Fruit fly (Drosophila melanogaster) whole organism, prepupa: Measurements from ENCODE around the gene Hsp83.

Source experiments
- Blimp-1 ChIP-seq: fragments of 200-800 bp; sonication (Bioruptor generic); optimal IDR thresholded peaks from 3 replicates; lab custom pipeline; 2017; ENCODE audit warnings: missing biosample characterization, missing genetic modification characterization, mild to moderate bottlenecking, moderate library complexity, missing genetic modification reagents
- CG11902 ChIP-seq: fragments of 200-800 bp; sonication (Bioruptor generic); optimal IDR thresholded peaks from 3 replicates; lab custom pipeline; 2016; ENCODE audit warnings: missing biosample characterization, missing genetic modification characterization
- CG6808 ChIP-seq: fragments of 200-800 bp; sonication (Bioruptor generic); optimal IDR thresholded peaks from 3 replicates; lab custom pipeline; 2017; ENCODE audit warnings: missing biosample characterization, missing genetic modification characterization, mild to moderate bottlenecking, moderate library complexity, missing genetic modification reagents
- CG8119 ChIP-seq: fragments of 200-800 bp; sonication (Bioruptor generic); IDR thresholded peaks from 3 replicates; pipeline ENCODE4 v1.3.6; 2022; ENCODE audit warnings: missing biosample characterization, missing genetic modification characterization
- CG8319 ChIP-seq: fragments of 200-800 bp; sonication (Bioruptor generic); optimal IDR thresholded peaks from 3 replicates; lab custom pipeline; 2016; ENCODE audit warnings: missing biosample characterization, missing genetic modification characterization
- Lpt ChIP-seq: fragments of 200-800 bp; sonication (Bioruptor generic); optimal IDR thresholded peaks from 3 replicates; lab custom pipeline; 2016; ENCODE audit warnings: missing biosample characterization, missing genetic modification characterization
- Met ChIP-seq: fragments of 200-800 bp; sonication (Bioruptor generic); optimal IDR thresholded peaks from 3 replicates; lab custom pipeline; 2016; ENCODE audit warnings: missing biosample characterization, missing genetic modification characterization
- Sox15 ChIP-seq: fragments of 200-800 bp; sonication (Bioruptor generic); optimal IDR thresholded peaks from 3 replicates; lab custom pipeline; 2016; ENCODE audit warnings: missing biosample characterization, missing genetic modification characterization
- achi ChIP-seq: fragments of 200-800 bp; sonication (Bioruptor generic); optimal IDR thresholded peaks from 3 replicates; lab custom pipeline; 2016; ENCODE audit warnings: missing biosample characterization, missing genetic modification characterization
- ss ChIP-seq, 2 experiments: fragments of 200-800 bp; sonication (Bioruptor generic); optimal IDR thresholded peaks; 2 replicates in 1 of 2; 3 replicates in 1 of 2; lab custom pipeline; 2017 to 2018; ENCODE audit warnings: mild to moderate bottlenecking in 2 of 2, missing biosample characterization in 2 of 2, missing genetic modification characterization in 2 of 2, moderate library complexity in 1 of 2
- svp ChIP-seq: fragments of 200-800 bp; sonication (Bioruptor generic); peaks from one replicate; lab custom pipeline; 2016; ENCODE audit warnings: missing biosample characterization, missing genetic modification characterization

DNA sequence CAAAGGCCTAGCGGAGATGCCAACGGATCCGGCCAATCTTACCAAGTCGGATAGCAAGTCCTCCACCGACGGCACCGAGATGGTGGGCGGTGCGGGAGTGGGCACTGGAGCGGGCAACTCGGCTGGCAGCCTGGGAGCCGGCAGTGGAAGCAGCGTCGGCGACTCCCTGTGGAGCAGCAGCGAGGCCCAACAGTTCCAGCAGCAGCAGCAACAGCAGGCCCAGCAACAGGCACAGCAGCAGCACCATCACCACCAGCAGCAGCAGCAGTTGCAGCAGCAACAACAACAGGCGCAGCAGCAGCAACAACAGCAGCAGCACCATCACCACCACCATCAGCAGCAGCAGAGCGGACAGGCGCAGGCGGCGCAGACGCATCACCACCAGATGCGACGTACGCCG is 42.4 kb upstream of the Hsp83 start:
- no peak for TF ChIP-seq Blimp-1 (GFP tag; lab: Kevin White, UChicago)
- TF ChIP-seq Lpt, result no peak
- no peak for TF ChIP-seq CG8319 (GFP tag; lab: Kevin White, UChicago)
- TF ChIP-seq CG6808 (GFP tag; lab: Kevin White, UChicago), result no peak
- TF ChIP-seq CG8119, result no peak
- TF ChIP-seq achi (GFP tag; lab: Kevin White, UChicago), result no peak
- TF ChIP-seq CG11902, result no peak
- no peak for TF ChIP-seq ss (GFP tag; optimal IDR thresholded peaks at IDR 0.05; lab: Kevin White, UChicago)
- no peak for TF ChIP-seq Met (GFP tag; lab: Kevin White, UChicago)
- no peak for TF ChIP-seq Sox15
- TF ChIP-seq svp (GFP tag; lab: Kevin White, UChicago), result no peak
